Worm (Caenorhabditis elegans) whole organism, midembryonic: ENCODE measurements around the gene cope-1.

Experiments used
- T22C8.4 ChIP-seq: fragments of 200-800 bp; sonication (Bioruptor generic); IDR thresholded peaks from 2 replicates; pipeline ENCODE4 v1.3.6; 2022; ENCODE audit warnings: missing genetic modification characterization, missing compliant biosample characterization
- flt-1 ChIP-seq: fragments of 200-800 bp; sonication (Bioruptor generic); IDR thresholded peaks from 2 replicates; pipeline ENCODE4 v1.3.6; 2022; ENCODE audit warnings: missing genetic modification characterization, missing compliant biosample characterization
- ref-1 ChIP-seq: fragments of 200-800 bp; sonication (Bioruptor generic); conservative IDR thresholded peaks from 2 replicates; pipeline ENCODE4 v1.3.6; 2022; ENCODE audit warnings: missing genetic modification reagents, missing genetic modification characterization, missing compliant biosample characterization
- ztf-29 ChIP-seq: fragments of 200-800 bp; sonication (Bioruptor generic); IDR thresholded peaks from 2 replicates; pipeline ENCODE4 v1.3.6; 2022; ENCODE audit warnings: missing genetic modification reagents, missing genetic modification characterization, missing compliant biosample characterization

DNA sequence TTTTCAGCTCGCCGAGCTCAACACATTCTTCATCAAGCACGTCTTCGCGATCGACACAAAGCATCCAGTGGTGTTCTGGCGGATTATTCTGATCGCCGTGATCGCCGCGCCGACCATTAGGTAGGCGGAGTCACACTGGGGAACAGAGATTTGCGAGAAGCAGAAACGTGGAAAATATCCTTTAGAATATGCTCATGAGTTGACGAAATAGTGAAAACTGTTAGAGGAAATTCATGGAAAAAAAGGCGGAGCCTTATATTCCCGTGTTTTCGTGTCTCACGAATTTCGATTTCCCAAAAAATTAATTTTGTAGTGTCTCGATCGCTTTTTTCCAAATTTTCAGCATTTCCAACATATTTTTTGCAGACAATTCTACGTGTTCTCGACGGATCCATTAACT lies 48.4 kb downstream of the cope-1 start:
- TF ChIP-seq ref-1 (GFP tag; lab: Robert Waterston, UW) (no peak), flt-1 (GFP tag; lab: Robert Waterston, UW) (no peak; the same call in 1 of the 2 replicates), T22C8.4 (GFP tag; lab: Robert Waterston, UW) (no peak), ztf-29 (no peak)
